Fruit fly (Drosophila melanogaster): ENCODE measurements around the gene B4.

Gene B4

dm6 chr2L:13531785-13532184 is 17.3 kb downstream of the B4 start, which contains the start of gene CG33644:
TSS of gene CG33644 (plus strand) at chr2L:13532085.
- TF ChIP-seq Atf6 (GFP tag; IDR thresholded peaks at IDR 0.05), result no peak
- TF ChIP-seq CG14441 (GFP tag; IDR thresholded peaks at IDR 0.05), result no peak
- TF ChIP-seq CG34376 (GFP tag; optimal IDR thresholded peaks at IDR 0.05), result no peak
- TF ChIP-seq CG18764 (GFP tag; optimal IDR thresholded peaks at IDR 0.05), result no peak
- no peak for TF ChIP-seq CG3838 (GFP tag; optimal IDR thresholded peaks at IDR 0.05)
- no peak for TF ChIP-seq CG4404 (GFP tag; IDR thresholded peaks at IDR 0.05)
- TF ChIP-seq oc (tag; optimal IDR thresholded peaks at IDR 0.05), result no peak
- no peak for TF ChIP-seq CG43689 (GFP tag; IDR thresholded peaks at IDR 0.05)
- no peak for TF ChIP-seq Bgb (GFP tag; IDR thresholded peaks at IDR 0.05; ENCODE audit: partially characterized antibody)

DNA sequence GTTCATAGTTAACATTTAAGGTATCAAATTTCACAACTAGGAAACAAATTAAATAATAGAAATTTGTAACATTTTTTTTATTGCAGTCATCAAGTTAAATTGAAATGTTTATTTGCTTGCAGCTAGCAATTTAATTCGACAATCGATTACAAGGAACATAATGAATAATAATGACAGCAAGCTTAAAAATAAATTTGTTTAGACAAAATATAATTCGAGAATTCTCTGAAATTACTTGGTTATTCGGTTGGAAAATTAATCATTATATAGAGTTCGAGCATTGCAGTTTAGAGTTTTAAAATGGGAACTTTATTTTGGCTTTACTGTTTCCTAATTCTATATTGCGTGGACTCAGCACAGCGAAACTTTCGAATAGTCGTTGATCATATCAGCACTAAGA is 18.4 kb downstream of the B4 start, which contains the start of gene CG33643:
CG33643 (plus strand) TSS at position 301 of the 400 bp plus-strand sequence.
- TF ChIP-seq CG10462 (GFP tag; optimal IDR thresholded peaks at IDR 0.05), result no peak
- TF ChIP-seq wek (GFP tag; optimal IDR thresholded peaks at IDR 0.05), result no peak
- no peak for TF ChIP-seq CG17829 (tag; optimal IDR thresholded peaks at IDR 0.05)
- no peak for TF ChIP-seq bcd (GFP tag; optimal IDR thresholded peaks at IDR 0.05)
- TF ChIP-seq Mes4 (GFP tag; optimal IDR thresholded peaks at IDR 0.05), result no peak
- TF ChIP-seq Fer1 (GFP tag; optimal IDR thresholded peaks at IDR 0.05), result no peak
- TF ChIP-seq shn (GFP tag; optimal IDR thresholded peaks at IDR 0.05), result no peak
- TF ChIP-seq pum (GFP tag; optimal IDR thresholded peaks at IDR 0.05), result no peak
- TF ChIP-seq CG32532 (GFP tag; IDR thresholded peaks at IDR 0.05), result no peak
- TF ChIP-seq dimm (GFP tag; IDR thresholded peaks at IDR 0.05), result no peak
- TF ChIP-seq CG6175 (GFP tag; IDR thresholded peaks at IDR 0.05), result no peak
- TF ChIP-seq CG12744 (GFP tag; optimal IDR thresholded peaks at IDR 0.05), result no peak
- no peak for TF ChIP-seq CG4707 (GFP tag; optimal IDR thresholded peaks at IDR 0.05)
- TF ChIP-seq CG14014 (GFP tag; IDR thresholded peaks at IDR 0.05), result no peak

DNA sequence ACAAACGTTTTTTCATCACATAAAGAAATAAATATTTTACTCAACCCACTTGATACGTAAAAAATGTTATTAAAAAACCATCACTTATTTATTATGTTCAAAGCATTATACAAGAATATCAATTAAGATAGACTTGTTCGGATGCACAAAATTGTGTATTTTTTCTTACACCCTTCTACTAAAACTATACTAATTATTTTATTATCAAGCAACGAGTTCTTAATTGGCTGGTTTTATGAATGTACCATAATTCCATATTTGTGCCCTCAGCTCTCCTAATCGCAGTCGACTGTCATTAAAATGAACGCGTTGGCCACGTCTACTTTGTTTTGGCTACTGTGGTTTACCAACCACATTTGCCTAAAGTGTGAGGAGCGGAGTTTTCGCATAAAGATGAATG is 19.5 kb downstream of the B4 start, which contains the start of gene CG33642:
CG33642 (plus strand) TSS at position 301 of the 400 bp plus-strand sequence.
- TF ChIP-seq ERR (GFP tag; optimal IDR thresholded peaks at IDR 0.05), result no peak
- TF ChIP-seq pnt (GFP tag; optimal IDR thresholded peaks at IDR 0.05), result no peak
- TF ChIP-seq btn (GFP tag; optimal IDR thresholded peaks at IDR 0.05), result no peak
- no peak for TF ChIP-seq tx (GFP tag; optimal IDR thresholded peaks at IDR 0.05)
- no peak for TF ChIP-seq CG9817 (tag; optimal IDR thresholded peaks at IDR 0.05)
- TF ChIP-seq CG32532 (GFP tag; IDR thresholded peaks at IDR 0.05), result no peak
- no peak for TF ChIP-seq CG10321 (GFP tag; IDR thresholded peaks at IDR 0.05)
- TF ChIP-seq bab2 (GFP tag; optimal IDR thresholded peaks at IDR 0.05), result no peak
- TF ChIP-seq Myb (GFP tag; optimal IDR thresholded peaks at IDR 0.05), result no peak
- no peak for TF ChIP-seq CG17829 (tag; optimal IDR thresholded peaks at IDR 0.05)
- TF ChIP-seq toy (GFP tag; IDR thresholded peaks at IDR 0.05), result no peak
- TF ChIP-seq tll (GFP tag; optimal IDR thresholded peaks at IDR 0.05), result no peak
- no peak for TF ChIP-seq CG16779 (GFP tag; IDR thresholded peaks at IDR 0.05)
- TF ChIP-seq CG11398 (GFP tag; optimal IDR thresholded peaks at IDR 0.05), result no peak
- TF ChIP-seq Fer3 (tag; optimal IDR thresholded peaks at IDR 0.05), result no peak
- no peak for TF ChIP-seq Lpt (GFP tag; optimal IDR thresholded peaks at IDR 0.05)

DNA sequence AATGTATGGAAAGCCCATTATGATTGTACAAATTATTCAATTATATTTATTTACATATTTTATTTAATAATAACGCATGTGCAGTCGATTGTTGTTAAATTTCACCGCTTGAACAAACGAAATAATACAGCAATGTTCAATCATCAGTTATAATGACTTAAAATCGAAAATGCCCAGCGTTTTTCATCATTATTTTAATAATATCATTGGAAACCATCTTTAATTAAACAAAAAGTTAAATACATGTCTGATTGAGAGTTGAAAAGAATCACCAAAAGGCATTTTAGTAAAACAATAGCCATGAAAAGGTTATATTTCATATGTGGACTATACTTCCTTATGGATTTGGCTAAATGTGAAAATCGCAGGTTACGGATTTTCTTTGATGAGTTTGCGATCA is 20.4 kb downstream of the B4 start, which contains the start of gene CG33641:
CG33641 (plus strand) TSS at position 301 of the 400 bp plus-strand sequence.
- TF ChIP-seq CG1647 (GFP tag; optimal IDR thresholded peaks at IDR 0.05) (no peak), CG15011 (GFP tag; optimal IDR thresholded peaks at IDR 0.05) (no peak), crol (GFP tag; IDR thresholded peaks at IDR 0.05) (no peak), Gug (GFP tag; IDR thresholded peaks at IDR 0.05) (no peak), CG10959 (GFP tag; IDR thresholded peaks at IDR 0.05) (no peak), psq (GFP tag; optimal IDR thresholded peaks at IDR 0.05) (no peak), CG8478 (optimal IDR thresholded peaks at IDR 0.05) (no peak), BtbVII (GFP tag; optimal IDR thresholded peaks at IDR 0.05) (no peak), CG8089 (GFP tag; optimal IDR thresholded peaks at IDR 0.05) (no peak), sens-2 (GFP tag; IDR thresholded peaks at IDR 0.05) (no peak), lab (GFP tag; optimal IDR thresholded peaks at IDR 0.05) (no peak), CG11093 (GFP tag; IDR thresholded peaks at IDR 0.05) (no peak), nmo (GFP tag; optimal IDR thresholded peaks at IDR 0.05) (no peak), Doc2 (GFP tag; IDR thresholded peaks at IDR 0.05) (no peak)

Data from whole organism, embryonic.